Fruit fly (Drosophila melanogaster): ENCODE data around the gene CG14285.

Gene CG14285

dm6 chr3R:19017318-19018043 is 7.4 kb upstream of the CG14285 start (continued):
- TF ChIP-seq grn (GFP tag; optimal IDR thresholded peaks at IDR 0.05) (no peak), ERR (GFP tag; optimal IDR thresholded peaks at IDR 0.05) (no peak), Deaf1 (tag; optimal IDR thresholded peaks at IDR 0.05) (peak; percentile 97), Bgb (GFP tag; IDR thresholded peaks at IDR 0.05; ENCODE audit: partially characterized antibody) (peak; percentile 34; the same call in 1 of the 2 replicates), CG9932 (GFP tag; IDR thresholded peaks at IDR 0.05) (no peak), CG4360 (GFP tag; IDR thresholded peaks at IDR 0.05) (peak; percentile 87), HLH54F (GFP tag; optimal IDR thresholded peaks at IDR 0.05) (no peak), CG12155 (GFP tag; optimal IDR thresholded peaks at IDR 0.05) (peak; percentile 25), CG18764 (GFP tag; optimal IDR thresholded peaks at IDR 0.05) (no peak), scrt (GFP tag; optimal IDR thresholded peaks at IDR 0.05) (peak; percentile 7), row (GFP tag; IDR thresholded peaks at IDR 0.05) (peak; percentile 42; the same call in 2 of the 3 replicates), CG15514 (GFP tag; optimal IDR thresholded peaks at IDR 0.05) (peak; percentile 98), kay (GFP tag; optimal IDR thresholded peaks at IDR 0.05) (no peak), zfh1 (GFP tag; IDR thresholded peaks at IDR 0.05) (no peak), dan (GFP tag; IDR thresholded peaks at IDR 0.05) (no peak), Poxn (GFP tag; IDR thresholded peaks at IDR 0.05) (no peak), CG9437 (GFP tag; optimal IDR thresholded peaks at IDR 0.05) (peak; percentile 84), Fer2 (tag; optimal IDR thresholded peaks at IDR 0.05) (no peak), CG17912 (GFP tag; optimal IDR thresholded peaks at IDR 0.05) (no peak), E2f1 (GFP tag; IDR thresholded peaks at IDR 0.05) (no peak), Dp (GFP tag; optimal IDR thresholded peaks at IDR 0.05) (peak; percentile 49), CG5245 (GFP tag; optimal IDR thresholded peaks at IDR 0.05) (no peak), Hmr (GFP tag; optimal IDR thresholded peaks at IDR 0.05) (peak; percentile 3), E2f2 (GFP tag; IDR thresholded peaks at IDR 0.05) (peak; percentile 64), CG13894 (tag; optimal IDR thresholded peaks at IDR 0.05) (no peak), pzg (GFP tag; optimal IDR thresholded peaks at IDR 0.05) (peak; percentile 26), CG7786 (GFP tag; optimal IDR thresholded peaks at IDR 0.05) (no peak), sens-2 (GFP tag; IDR thresholded peaks at IDR 0.05) (no peak), CTCF (GFP tag; optimal IDR thresholded peaks at IDR 0.05) (peak; percentile 85), sima (GFP tag; optimal IDR thresholded peaks at IDR 0.05) (no peak), sob (GFP tag; IDR thresholded peaks at IDR 0.05) (0 out of 2 replicates have a peak, but pooled peaks have one; percentile 15), cad (GFP tag; optimal IDR thresholded peaks at IDR 0.05) (no peak), ewg (GFP tag; optimal IDR thresholded peaks at IDR 0.05) (peak; percentile 95), da (GFP tag; optimal IDR thresholded peaks at IDR 0.05) (peak; percentile 19), CG1233 (GFP tag; optimal IDR thresholded peaks at IDR 0.05) (no peak), sr (GFP tag; IDR thresholded peaks at IDR 0.05) (peak; percentile 51; the same call in 2 of the 3 replicates), CG8388 (GFP tag; optimal IDR thresholded peaks at IDR 0.05) (no peak), CG13123 (GFP tag; optimal IDR thresholded peaks at IDR 0.05) (no peak), Rfx (GFP tag; IDR thresholded peaks at IDR 0.05) (peak; percentile 47), Sin3A (optimal IDR thresholded peaks at IDR 0.05) (no peak), B-H1 (GFP tag; IDR thresholded peaks at IDR 0.05) (no peak), gro (GFP tag; optimal IDR thresholded peaks at IDR 0.05) (no peak), CG34224 (GFP tag; IDR thresholded peaks at IDR 0.05; ENCODE audit: partially characterized antibody) (0 out of 3 replicates have a peak, but pooled peaks have one; percentile 9), CG11504 (tag; optimal IDR thresholded peaks at IDR 0.05) (peak; percentile 87), so (GFP tag; IDR thresholded peaks at IDR 0.05) (no peak), C15 (GFP tag; IDR thresholded peaks at IDR 0.05) (no peak), CG7963 (GFP tag; IDR thresholded peaks at IDR 0.05; ENCODE audit: partially characterized antibody) (no peak), CG11456 (GFP tag; IDR thresholded peaks at IDR 0.05) (no peak), Lpt (GFP tag; optimal IDR thresholded peaks at IDR 0.05) (no peak), shn (GFP tag; optimal IDR thresholded peaks at IDR 0.05) (no peak), mam (GFP tag; optimal IDR thresholded peaks at IDR 0.05) (no peak)

Measured in whole organism, embryonic.